Worm (Caenorhabditis elegans) whole organism, late embryonic: ENCODE data around the gene srj-44.

Experiments
- ama-1 ChIP-seq: fragments of 150-350 bp; optimal IDR thresholded peaks from 2 replicates; lab custom pipeline; 2014
- dve-1 ChIP-seq: sonication (generic microtip); optimal IDR thresholded peaks from 2 replicates; lab custom pipeline; 2017; ENCODE audit warnings: antibody characterized with exemption, mild to moderate bottlenecking, missing genetic modification characterization, missing compliant biosample characterization
- hlh-8 ChIP-seq: sonication (generic microtip); optimal IDR thresholded peaks from 2 replicates; lab custom pipeline; 2016; ENCODE audit warnings: missing genotype, missing genetic modification characterization, missing compliant biosample characterization
- unc-3 ChIP-seq, 2 experiments: fragments of 200-800 bp in 1 of 2; sonication (Bioruptor generic) in 1 of 2; sonication (generic microtip) in 1 of 2; conservative IDR thresholded peaks in 1 of 2; optimal IDR thresholded peaks in 1 of 2; 2 replicates each; pipeline versions ENCODE4 v1.3.6 to Lab custom; 2016 to 2022; ENCODE audit warnings: missing compliant biosample characterization in 2 of 2, missing genetic modification characterization in 2 of 2, missing genetic modification reagents in 1 of 2
- unc-86 ChIP-seq: sonication (generic microtip); optimal IDR thresholded peaks from 2 replicates; lab custom pipeline; 2016; ENCODE audit warnings: missing genetic modification characterization, missing compliant biosample characterization

DNA sequence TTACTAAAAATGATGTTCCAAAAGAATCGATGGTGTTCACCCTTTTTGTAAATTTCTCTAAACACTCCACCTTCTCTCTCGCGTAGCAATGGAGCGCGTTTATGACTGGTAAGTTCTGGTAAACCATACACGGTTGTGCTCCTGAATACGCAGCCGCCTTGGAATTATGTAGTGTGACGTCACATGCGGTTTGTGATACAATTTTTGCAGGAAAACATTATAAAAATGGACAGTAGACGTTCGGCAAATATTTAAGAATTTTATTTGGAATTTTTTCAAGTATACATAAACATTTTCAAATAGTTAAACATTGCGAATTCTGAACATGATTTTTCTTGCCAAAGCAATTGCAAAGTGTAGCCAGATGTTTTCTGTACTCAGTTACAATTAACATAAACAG, 31.8 kb upstream of the srj-44 start, which contains the start of gene F37B4.10:
- TF ChIP-seq unc-3 (GFP tag; conservative IDR thresholded peaks at IDR 0.05; lab: Robert Waterston, UW) = no peak
- no peak for TF ChIP-seq unc-3 (tag; optimal IDR thresholded peaks at IDR 0.05; lab: Kevin White, UChicago)
- TF ChIP-seq dve-1 (tag; lab: Kevin White, UChicago) = no peak
- no peak for TF ChIP-seq hlh-8
- TF ChIP-seq ama-1 (lab: Kevin White, UChicago) = no peak
- TF ChIP-seq unc-86 = no peak
